Fruit fly (Drosophila melanogaster) whole organism, embryonic: ENCODE data around the gene CG13671.

Source experiments
- B-H1 ChIP-seq: fragments of 200-800 bp; sonication (Bioruptor generic); IDR thresholded peaks from 3 replicates; pipeline ENCODE4 v1.3.6; 2022; ENCODE audit warnings: missing biosample characterization, missing genetic modification characterization
- CG10431 ChIP-seq: fragments of 200-800 bp; sonication (Bioruptor generic); optimal IDR thresholded peaks from 3 replicates; lab custom pipeline; 2018; ENCODE audit warnings: missing biosample characterization, mild to moderate bottlenecking, missing genetic modification characterization
- CG11093 ChIP-seq: fragments of 200-800 bp; sonication (Bioruptor generic); IDR thresholded peaks from 3 replicates; pipeline ENCODE4 v1.3.6; 2022; ENCODE audit warnings: missing biosample characterization, missing genetic modification characterization
- CG12219 ChIP-seq: fragments of 200-800 bp; sonication (Bioruptor generic); optimal IDR thresholded peaks from 3 replicates; lab custom pipeline; 2018; ENCODE audit warnings: missing biosample characterization, mild to moderate bottlenecking, missing genetic modification characterization
- CG14860 ChIP-seq: fragments of 200-800 bp; sonication (Bioruptor generic); IDR thresholded peaks from 3 replicates; pipeline ENCODE4 v1.3.6; 2022; ENCODE audit warnings: missing biosample characterization, missing genetic modification characterization; ENCODE audit not compliant: partially characterized antibody
- CG1602 ChIP-seq: fragments of 200-800 bp; sonication (Bioruptor generic); optimal IDR thresholded peaks from 3 replicates; lab custom pipeline; 2016; ENCODE audit warnings: missing biosample characterization, missing genetic modification characterization
- CG1647 ChIP-seq: fragments of 200-800 bp; sonication (Bioruptor generic); optimal IDR thresholded peaks from 3 replicates; lab custom pipeline; 2016; ENCODE audit warnings: missing biosample characterization, missing genetic modification characterization
- CG16813 ChIP-seq: fragments of 200-800 bp; sonication (Bioruptor generic); IDR thresholded peaks from 3 replicates; pipeline ENCODE4 v1.3.6; 2022; ENCODE audit warnings: missing biosample characterization, missing genetic modification characterization; ENCODE audit not compliant: partially characterized antibody
- CG17829 ChIP-seq: fragments of 200-800 bp; optimal IDR thresholded peaks from 2 replicates; lab custom pipeline; 2019; ENCODE audit warnings: missing biosample characterization, mild to moderate bottlenecking, missing genetic modification characterization, moderate library complexity
- CG30431 ChIP-seq: fragments of 200-800 bp; sonication (Bioruptor generic); optimal IDR thresholded peaks from 2 replicates; lab custom pipeline; 2017; ENCODE audit warnings: missing biosample characterization, missing genetic modification characterization
- CG34224 ChIP-seq: fragments of 200-800 bp; sonication (Bioruptor generic); IDR thresholded peaks from 3 replicates; pipeline ENCODE4 v1.3.6; 2022; ENCODE audit warnings: missing biosample characterization, missing genetic modification characterization; ENCODE audit not compliant: partially characterized antibody
- CG4282 ChIP-seq: fragments of 200-800 bp; sonication (Bioruptor generic); optimal IDR thresholded peaks from 2 replicates; lab custom pipeline; 2016; ENCODE audit warnings: missing biosample characterization, missing genetic modification characterization
- CG4617 ChIP-seq: fragments of 200-800 bp; sonication (Bioruptor generic); optimal IDR thresholded peaks from 3 replicates; lab custom pipeline; 2016; ENCODE audit warnings: missing biosample characterization, missing genetic modification characterization, borderline replicate concordance
- CG4707 ChIP-seq: fragments of 200-800 bp; sonication (Bioruptor generic); optimal IDR thresholded peaks from 2 replicates; lab custom pipeline; 2018; ENCODE audit warnings: missing biosample characterization, mild to moderate bottlenecking, missing genetic modification characterization, moderate library complexity
- CG4820 ChIP-seq: fragments of 200-800 bp; sonication (Bioruptor generic); optimal IDR thresholded peaks from 3 replicates; lab custom pipeline; 2016; ENCODE audit warnings: missing biosample characterization, missing genetic modification characterization
- CG4854 ChIP-seq: fragments of 200-800 bp; sonication (Bioruptor generic); optimal IDR thresholded peaks from 2 replicates; lab custom pipeline; 2016; ENCODE audit warnings: missing biosample characterization, missing genetic modification characterization, inconsistent platforms
- CG7786 ChIP-seq: fragments of 200-800 bp; sonication (Bioruptor generic); optimal IDR thresholded peaks from 2 replicates; lab custom pipeline; 2016; ENCODE audit warnings: missing biosample characterization, missing genetic modification characterization
- CG7928 ChIP-seq: fragments of 200-800 bp; sonication (Bioruptor generic); optimal IDR thresholded peaks from 2 replicates; lab custom pipeline; 2017; ENCODE audit warnings: missing biosample characterization, mild to moderate bottlenecking, missing genetic modification characterization
- CG8359 ChIP-seq: fragments of 200-800 bp; sonication (Bioruptor generic); optimal IDR thresholded peaks from 2 replicates; lab custom pipeline; 2017; ENCODE audit warnings: missing biosample characterization, mild to moderate bottlenecking, missing genetic modification characterization, borderline replicate concordance
- CG8924 ChIP-seq: fragments of 200-800 bp; optimal IDR thresholded peaks from 3 replicates; lab custom pipeline; 2019; ENCODE audit warnings: missing biosample characterization, mild to moderate bottlenecking, missing genetic modification characterization, moderate library complexity
- CG9727 ChIP-seq: fragments of 200-800 bp; sonication (Bioruptor generic); optimal IDR thresholded peaks from 3 replicates; lab custom pipeline; 2017; ENCODE audit warnings: missing biosample characterization, mild to moderate bottlenecking, missing genetic modification characterization
- Chrac-16 ChIP-seq: fragments of 200-800 bp; sonication (Bioruptor generic); optimal IDR thresholded peaks from 3 replicates; lab custom pipeline; 2016; ENCODE audit warnings: missing biosample characterization, missing genetic modification characterization
- CkIIα-i1 ChIP-seq: fragments of 200-800 bp; sonication (Bioruptor generic); IDR thresholded peaks from 2 replicates; pipeline ENCODE4 v1.3.6; 2022; ENCODE audit warnings: missing biosample characterization, missing genetic modification characterization
- Deaf1 ChIP-seq: fragments of 200-800 bp; optimal IDR thresholded peaks from 3 replicates; lab custom pipeline; 2019; ENCODE audit warnings: missing biosample characterization, mild to moderate bottlenecking, missing genetic modification characterization, moderate library complexity
- E2f2 ChIP-seq: fragments of 200-800 bp; sonication (Bioruptor generic); IDR thresholded peaks from 2 replicates; pipeline ENCODE4 v1.3.6; 2022; ENCODE audit warnings: missing biosample characterization, missing genetic modification characterization
- Fer2 ChIP-seq: fragments of 200-800 bp; sonication (Bioruptor generic); optimal IDR thresholded peaks from 2 replicates; lab custom pipeline; 2018; ENCODE audit warnings: missing biosample characterization, mild to moderate bottlenecking, missing genetic modification characterization, moderate library complexity
- H2.0 ChIP-seq: fragments of 200-800 bp; sonication (Bioruptor generic); IDR thresholded peaks from 2 replicates; pipeline ENCODE4 v1.3.6; 2022; ENCODE audit warnings: missing biosample characterization, missing genetic modification characterization
- HLH54F ChIP-seq: fragments of 200-800 bp; sonication (Bioruptor generic); optimal IDR thresholded peaks from 3 replicates; lab custom pipeline; 2016; ENCODE audit warnings: missing biosample characterization, missing genetic modification characterization
- Hsf ChIP-seq: fragments of 200-800 bp; sonication (Bioruptor generic); optimal IDR thresholded peaks from 3 replicates; lab custom pipeline; 2016; ENCODE audit warnings: missing biosample characterization, missing genetic modification characterization
- Side ChIP-seq: fragments of 200-800 bp; sonication (Bioruptor generic); optimal IDR thresholded peaks from 2 replicates; lab custom pipeline; 2016; ENCODE audit warnings: missing biosample characterization, missing genetic modification characterization
- Sin3A ChIP-seq: fragments of >200 bp; optimal IDR thresholded peaks from 2 replicates; lab custom pipeline; 2018
- Sry-β ChIP-seq: fragments of 200-800 bp; sonication (Bioruptor generic); optimal IDR thresholded peaks from 2 replicates; lab custom pipeline; 2018; ENCODE audit warnings: missing biosample characterization, mild to moderate bottlenecking, missing genetic modification characterization, moderate library complexity
- Tbp ChIP-seq: fragments of >200 bp; optimal IDR thresholded peaks from 2 replicates; lab custom pipeline; 2018; ENCODE audit warnings: missing biosample characterization, missing genetic modification characterization
- abd-A ChIP-seq: fragments of 200-800 bp; sonication (Bioruptor generic); optimal IDR thresholded peaks from 3 replicates; lab custom pipeline; 2019; ENCODE audit warnings: missing biosample characterization, mild to moderate bottlenecking, missing genetic modification characterization, moderate library complexity
- chm ChIP-seq: fragments of 200-800 bp; sonication (Bioruptor generic); IDR thresholded peaks from 2 replicates; pipeline ENCODE4 v1.3.6; 2022; ENCODE audit warnings: missing biosample characterization, missing genetic modification characterization
- chn ChIP-seq: fragments of 200-800 bp; sonication (Bioruptor generic); optimal IDR thresholded peaks from 2 replicates; lab custom pipeline; 2016; ENCODE audit warnings: missing biosample characterization, missing genetic modification characterization
- ci ChIP-seq: fragments of 200-800 bp; sonication (Bioruptor generic); IDR thresholded peaks from 3 replicates; pipeline ENCODE4 v1.3.6; 2022; ENCODE audit warnings: missing biosample characterization, missing genetic modification characterization
- dmrt99B ChIP-seq: fragments of 200-800 bp; sonication (Bioruptor generic); optimal IDR thresholded peaks from 2 replicates; lab custom pipeline; 2018; ENCODE audit warnings: missing biosample characterization, mild to moderate bottlenecking, missing genetic modification characterization, moderate library complexity
- exex ChIP-seq: fragments of 200-800 bp; sonication (Bioruptor generic); optimal IDR thresholded peaks from 4 replicates; lab custom pipeline; 2018; ENCODE audit warnings: missing biosample characterization, mild to moderate bottlenecking, missing genetic modification characterization, moderate library complexity
- gce ChIP-seq: fragments of 200-800 bp; sonication (Bioruptor generic); IDR thresholded peaks from 3 replicates; pipeline ENCODE4 v1.3.6; 2022; ENCODE audit warnings: missing biosample characterization, missing genetic modification characterization
- grau ChIP-seq: fragments of 200-800 bp; optimal IDR thresholded peaks from 3 replicates; lab custom pipeline; 2019; ENCODE audit warnings: missing biosample characterization, mild to moderate bottlenecking, missing genetic modification characterization, moderate library complexity
- gro ChIP-seq: fragments of 200-800 bp; sonication (Bioruptor generic); optimal IDR thresholded peaks from 2 replicates; lab custom pipeline; 2016; ENCODE audit warnings: missing biosample characterization, missing genetic modification characterization
- jumu ChIP-seq: fragments of 200-800 bp; sonication (Bioruptor generic); optimal IDR thresholded peaks from 3 replicates; lab custom pipeline; 2016; ENCODE audit warnings: missing biosample characterization, missing genetic modification characterization
- nerfin-1 ChIP-seq: fragments of 200-800 bp; sonication (Bioruptor generic); optimal IDR thresholded peaks from 3 replicates; lab custom pipeline; 2019; ENCODE audit warnings: missing biosample characterization, mild to moderate bottlenecking, missing genetic modification characterization, moderate library complexity
- onecut ChIP-seq: fragments of 200-800 bp; sonication (Bioruptor generic); IDR thresholded peaks from 2 replicates; pipeline ENCODE4 v1.3.6; 2022; ENCODE audit warnings: missing biosample characterization, missing genetic modification characterization
- pita ChIP-seq: fragments of 200-800 bp; sonication (Bioruptor generic); optimal IDR thresholded peaks from 2 replicates; lab custom pipeline; 2017; ENCODE audit warnings: missing biosample characterization, mild to moderate bottlenecking, missing genetic modification characterization
- sd ChIP-seq: fragments of 200-800 bp; sonication (Bioruptor generic); optimal IDR thresholded peaks from 3 replicates; lab custom pipeline; 2018; ENCODE audit warnings: missing biosample characterization, mild to moderate bottlenecking, missing genetic modification characterization, moderate library complexity
- sens ChIP-seq: fragments of 200-800 bp; sonication (Bioruptor generic); peaks from one replicate; lab custom pipeline; 2016; ENCODE audit warnings: missing biosample characterization, missing genetic modification characterization
- sim ChIP-seq: fragments of 200-800 bp; sonication (Bioruptor generic); IDR thresholded peaks from 2 replicates; pipeline ENCODE4 v1.3.6; 2022; ENCODE audit warnings: missing biosample characterization, missing genetic modification characterization
- stwl ChIP-seq: fragments of 200-800 bp; sonication (Bioruptor generic); optimal IDR thresholded peaks from 3 replicates; lab custom pipeline; 2018; ENCODE audit warnings: missing biosample characterization, mild to moderate bottlenecking, missing genetic modification characterization, moderate library complexity
- tll ChIP-seq, 2 experiments: fragments of 200-800 bp in 1 of 2; fragments of >200 bp in 1 of 2; sonication (Bioruptor generic) in 1 of 2; optimal IDR thresholded peaks; 2 replicates each; lab custom pipeline; 2017 to 2019; ENCODE audit warnings: missing biosample characterization in 2 of 2, missing genetic modification characterization in 2 of 2, mild to moderate bottlenecking in 1 of 2, moderate library complexity in 1 of 2
- toy ChIP-seq: fragments of 200-800 bp; sonication (Bioruptor generic); IDR thresholded peaks from 2 replicates; pipeline ENCODE4 v1.3.6; 2022; ENCODE audit warnings: missing biosample characterization, missing genetic modification characterization
- wdn ChIP-seq: fragments of 200-800 bp; sonication (Bioruptor generic); IDR thresholded peaks from 2 replicates; pipeline ENCODE4 v1.3.6; 2022; ENCODE audit warnings: missing biosample characterization, missing genetic modification characterization

CG13671 gene

DNA sequence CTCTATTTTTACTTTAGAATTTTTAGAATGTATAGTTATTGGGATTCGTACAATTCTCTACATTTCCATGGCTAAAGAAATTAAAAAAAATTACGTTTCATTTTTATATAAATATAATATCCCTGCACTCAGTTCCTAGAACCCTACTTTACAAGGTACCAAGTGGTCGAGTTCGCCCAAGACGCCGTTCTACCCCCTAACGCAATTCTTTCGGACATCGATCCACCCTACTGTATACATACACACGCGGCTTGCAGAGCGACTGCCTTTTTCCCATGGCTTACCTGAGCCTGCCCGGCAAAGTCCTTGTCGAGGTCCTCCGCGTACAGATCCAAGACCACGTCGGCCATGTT, 14.9 kb downstream of the CG13671 start (continued):
- TF ChIP-seq abd-A (tag; lab: Kevin White, UChicago) (no peak), Side (GFP tag; lab: Kevin White, UChicago) (no peak), sim (GFP tag; lab: Robert Waterston, UW) (no peak), onecut (GFP tag; lab: Robert Waterston, UW) (peak; percentile 44), CG9727 (no peak), CG8359 (GFP tag; lab: Kevin White, UChicago) (no peak), CG4854 (GFP tag; lab: Kevin White, UChicago) (no peak), gro (GFP tag; lab: Kevin White, UChicago) (no peak), CG17829 (tag; lab: Kevin White, UChicago) (no peak), HLH54F (GFP tag; lab: Kevin White, UChicago) (no peak), sd (tag; lab: Kevin White, UChicago) (no peak), CG7928 (no peak), grau (tag; lab: Kevin White, UChicago) (peak; percentile 14), CG4617 (GFP tag; lab: Kevin White, UChicago) (no peak), CG1647 (GFP tag; lab: Kevin White, UChicago) (no peak), CG14860 (GFP tag; lab: Robert Waterston, UW) (no peak), CG7786 (no peak), CG4820 (no peak), sens (GFP tag; lab: Kevin White, UChicago) (no peak), pita (GFP tag; lab: Kevin White, UChicago) (no peak), dmrt99B (tag; lab: Kevin White, UChicago) (no peak), CG4707 (GFP tag; lab: Kevin White, UChicago) (no peak), CG4282 (GFP tag; lab: Kevin White, UChicago) (no peak), B-H1 (GFP tag; lab: Robert Waterston, UW) (no peak), CG10431 (no peak), gce (GFP tag; lab: Robert Waterston, UW) (no peak), Tbp (GFP tag; lab: Kevin White, UChicago) (no peak), Sry-β (GFP tag; lab: Kevin White, UChicago) (no peak), CG30431 (GFP tag; lab: Kevin White, UChicago) (no peak), exex (tag; lab: Kevin White, UChicago) (no peak), nerfin-1 (tag; lab: Kevin White, UChicago) (no peak), H2.0 (GFP tag; lab: Robert Waterston, UW) (0 out of 2 replicates have a peak, but pooled peaks have one; percentile 24), tll (GFP tag; optimal IDR thresholded peaks at IDR 0.05; lab: Kevin White, UChicago) (no peak), CG11093 (GFP tag; lab: Robert Waterston, UW) (no peak), Fer2 (tag; lab: Kevin White, UChicago) (no peak), CG8924 (tag; lab: Kevin White, UChicago) (no peak), CkIIα-i1 (GFP tag; lab: Robert Waterston, UW) (no peak), toy (GFP tag; lab: Robert Waterston, UW) (no peak), CG34224 (GFP tag; lab: Robert Waterston, UW) (no peak), E2f2 (no peak), Deaf1 (no peak), CG12219 (no peak), Sin3A (no peak), Chrac-16 (GFP tag; lab: Kevin White, UChicago) (peak; percentile 9), wdn (GFP tag; lab: Robert Waterston, UW) (no peak), chm (GFP tag; lab: Robert Waterston, UW) (no peak; the same call in 1 of the 2 replicates), stwl (tag; lab: Kevin White, UChicago) (no peak), jumu (GFP tag; lab: Kevin White, UChicago) (no peak), Hsf (GFP tag; lab: Kevin White, UChicago) (no peak), ci (GFP tag; lab: Robert Waterston, UW) (peak; percentile 34; the same call in 2 of the 3 replicates), chn (GFP tag; lab: Kevin White, UChicago) (peak; percentile 16), CG16813 (GFP tag; lab: Robert Waterston, UW) (no peak), CG1602 (GFP tag; lab: Kevin White, UChicago) (no peak)
